Worm (Caenorhabditis elegans): ENCODE data around the gene flh-1.

DNA sequence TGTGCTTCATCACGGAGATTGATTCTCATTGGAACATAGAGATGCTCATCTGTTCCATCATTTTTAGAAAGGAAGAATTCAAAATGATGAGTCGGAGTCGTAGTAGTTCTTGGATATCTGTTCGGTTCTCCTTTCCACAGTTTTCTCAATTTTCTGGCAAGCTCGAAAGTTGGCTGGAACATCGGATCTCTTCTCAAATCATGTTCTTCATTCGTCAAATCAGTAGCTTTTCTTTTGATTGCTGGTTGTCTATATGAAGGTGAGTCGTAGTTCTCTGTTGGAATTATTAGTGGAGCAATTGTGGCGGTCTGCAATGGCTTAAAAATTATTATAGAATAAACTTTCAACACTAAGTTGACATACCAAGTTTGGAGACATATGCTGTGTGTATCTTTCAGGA is 1.8 kb downstream of the flh-1 start:
- TF ChIP-seq C08G9.2 (tag; optimal IDR thresholded peaks at IDR 0.05) (no peak), Y22D7AL.16 (tag; optimal IDR thresholded peaks at IDR 0.05) (no peak), nfya-1 (tag; optimal IDR thresholded peaks at IDR 0.05) (no peak), hlh-13 (GFP tag; optimal IDR thresholded peaks at IDR 0.05) (no peak), pat-9 (tag; optimal IDR thresholded peaks at IDR 0.05) (no peak), pros-1 (tag; optimal IDR thresholded peaks at IDR 0.05) (no peak), tbx-2 (tag; optimal IDR thresholded peaks at IDR 0.05) (no peak), sox-2 (GFP tag; IDR thresholded peaks at IDR 0.05) (no peak), elt-2 (tag; optimal IDR thresholded peaks at IDR 0.05) (no peak), dmd-4 (tag; optimal IDR thresholded peaks at IDR 0.05; ENCODE audit: borderline replicate concordance) (no peak), nhr-11 (tag; optimal IDR thresholded peaks at IDR 0.05) (no peak), zip-5 (tag; optimal IDR thresholded peaks at IDR 0.05) (no peak), npax-4 (tag; optimal IDR thresholded peaks at IDR 0.05) (no peak)
